Worm (Caenorhabditis elegans): ENCODE data around the gene F59B2.12.

Gene F59B2.12

DNA sequence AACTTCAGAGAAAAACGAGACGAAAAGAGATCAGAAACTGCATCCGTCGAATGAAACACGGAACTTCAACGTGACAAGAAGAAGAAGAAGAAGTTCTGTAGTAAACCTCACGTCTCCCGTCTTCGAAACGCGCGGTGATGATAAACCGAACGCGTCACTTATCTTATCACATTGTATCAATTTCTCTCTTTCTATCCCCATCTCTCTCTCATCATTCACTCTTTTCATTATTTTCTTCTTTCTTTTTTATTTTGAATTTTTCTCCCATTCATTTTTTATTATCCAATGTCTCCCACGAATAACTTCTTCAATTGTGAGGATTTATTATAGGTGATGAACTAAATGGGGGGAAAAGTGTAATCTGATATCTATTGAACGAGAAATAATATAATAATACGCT lies 30.5 kb upstream of the F59B2.12 start:
- TF ChIP-seq lin-35 (GFP tag; optimal IDR thresholded peaks at IDR 0.05) (peak in 1 of 2 experiments; percentile 38), fos-1 (tag; optimal IDR thresholded peaks at IDR 0.05) (no peak), pqm-1 (tag; optimal IDR thresholded peaks at IDR 0.05) (no peak), efl-1 (optimal IDR thresholded peaks at IDR 0.05) (no peak), efl-1 (GFP tag; optimal IDR thresholded peaks at IDR 0.05 in 1 of 2) (peak in 1 of 2 experiments; percentile 39), F16B12.6 (tag; optimal IDR thresholded peaks at IDR 0.05) (no peak), ceh-82 (tag; optimal IDR thresholded peaks at IDR 0.05) (no peak), tbx-2 (tag; optimal IDR thresholded peaks at IDR 0.05) (peak; percentile 47), unc-30 (tag; optimal IDR thresholded peaks at IDR 0.05) (no peak), lin-14 (GFP tag; optimal IDR thresholded peaks at IDR 0.05) (peak; percentile 84), C34B4.2 (tag; optimal IDR thresholded peaks at IDR 0.05) (no peak), fkh-8 (tag; optimal IDR thresholded peaks at IDR 0.05) (no peak), ceh-63 (GFP tag; optimal IDR thresholded peaks at IDR 0.05) (no peak), nhr-237 (tag; optimal IDR thresholded peaks at IDR 0.05) (no peak), nhr-12 (tag; optimal IDR thresholded peaks at IDR 0.05) (no peak), zip-4 (GFP tag; optimal IDR thresholded peaks at IDR 0.05) (no peak), elt-2 (tag; optimal IDR thresholded peaks at IDR 0.05) (no peak), nhr-77 (tag; optimal IDR thresholded peaks at IDR 0.05) (no peak), aha-1 (tag; optimal IDR thresholded peaks at IDR 0.05) (no peak), nhr-85 (tag) (peak; percentile 88), Y116A8C.19 (tag; optimal IDR thresholded peaks at IDR 0.05; ENCODE audit: borderline replicate concordance) (no peak), ceh-88 (GFP tag; IDR thresholded peaks at IDR 0.05) (no peak), dpl-1 (GFP tag; optimal IDR thresholded peaks at IDR 0.05) (no peak), snpc-4 (tag; optimal IDR thresholded peaks at IDR 0.05) (no peak), irx-1 (tag; optimal IDR thresholded peaks at IDR 0.05) (no peak), hlh-17 (GFP tag; optimal IDR thresholded peaks at IDR 0.05; ENCODE audit: borderline replicate concordance) (no peak), vab-15 (tag; optimal IDR thresholded peaks at IDR 0.05) (no peak), efl-3 (GFP tag; optimal IDR thresholded peaks at IDR 0.05) (no peak), ceh-8 (GFP tag; optimal IDR thresholded peaks at IDR 0.05) (no peak), ztf-4 (tag; optimal IDR thresholded peaks at IDR 0.05) (no peak), mab-9 (GFP tag; IDR thresholded peaks at IDR 0.05) (no peak), elt-3 (tag; optimal IDR thresholded peaks at IDR 0.05) (peak; percentile 93 to 100 (median 98)), swsn-7 (tag; optimal IDR thresholded peaks at IDR 0.05) (no peak), blmp-1 (tag; optimal IDR thresholded peaks at IDR 0.05) (peak; percentile 85), hlh-4 (tag; optimal IDR thresholded peaks at IDR 0.05) (no peak), nhr-47 (tag; optimal IDR thresholded peaks at IDR 0.05) (no peak), zag-1 (tag; optimal IDR thresholded peaks at IDR 0.05) (no peak), fkh-4 (tag; optimal IDR thresholded peaks at IDR 0.05; ENCODE audit: borderline replicate concordance) (no peak), ets-5 (GFP tag; IDR thresholded peaks at IDR 0.05) (no peak), sox-4 (tag; optimal IDR thresholded peaks at IDR 0.05) (no peak), hpl-2 (GFP tag; optimal IDR thresholded peaks at IDR 0.05) (no peak), nhr-28 (tag; optimal IDR thresholded peaks at IDR 0.05) (no peak), nhr-11 (tag; optimal IDR thresholded peaks at IDR 0.05) (no peak), nhr-20 (tag; optimal IDR thresholded peaks at IDR 0.05) (peak; percentile 47), aly-2 (tag; optimal IDR thresholded peaks at IDR 0.05) (no peak), nhr-76 (tag; optimal IDR thresholded peaks at IDR 0.05) (no peak), nhr-71 (tag; optimal IDR thresholded peaks at IDR 0.05) (peak; percentile 69), fkh-10 (GFP tag; optimal IDR thresholded peaks at IDR 0.05) (no peak), unc-62 (GFP tag; optimal IDR thresholded peaks at IDR 0.05) (no peak), lir-3 (tag; optimal IDR thresholded peaks at IDR 0.05; ENCODE audit: poor library complexity) (no peak), lsy-2 (tag; optimal IDR thresholded peaks at IDR 0.05) (peak in 1 of 2 experiments; percentile 41), egl-13 (tag; optimal IDR thresholded peaks at IDR 0.05) (no peak), rnt-1 (tag; optimal IDR thresholded peaks at IDR 0.05) (no peak), jun-1 (tag; optimal IDR thresholded peaks at IDR 0.05) (no peak)
